Worm (Caenorhabditis elegans): Measurements from ENCODE around the gene D2024.4.

The D2024.4 gene

ce11 chrIV:7263137-7263536 lies 32.1 kb downstream of the D2024.4 start, which contains the start of gene glb-2:
Gene glb-2 (minus strand): TSS chrIV:7263237.
- no peak for TF ChIP-seq snpc-4 (tag; optimal IDR thresholded peaks at IDR 0.05)
- no peak for TF ChIP-seq egl-27 (tag; optimal IDR thresholded peaks at IDR 0.05)
- no peak for TF ChIP-seq nhr-43 (tag; optimal IDR thresholded peaks at IDR 0.05; ENCODE audit: poor library complexity, severe bottlenecking)
- no peak for TF ChIP-seq eor-1 (tag; optimal IDR thresholded peaks at IDR 0.05)
- no peak for TF ChIP-seq sea-2 (GFP tag; optimal IDR thresholded peaks at IDR 0.05)
- TF ChIP-seq nhr-23 (tag; optimal IDR thresholded peaks at IDR 0.05) = no peak
- no peak for TF ChIP-seq jun-1 (tag; optimal IDR thresholded peaks at IDR 0.05)
- TF ChIP-seq nhr-12 (tag; optimal IDR thresholded peaks at IDR 0.05) = no peak
- TF ChIP-seq fkh-2 (tag; optimal IDR thresholded peaks at IDR 0.05) = no peak
- no peak for TF ChIP-seq unc-39 (tag; optimal IDR thresholded peaks at IDR 0.05)
- TF ChIP-seq nfya-1 (tag; optimal IDR thresholded peaks at IDR 0.05; ENCODE audit: insufficient read depth) = no peak
- no peak for TF ChIP-seq ceh-9 (tag; optimal IDR thresholded peaks at IDR 0.05)
- no peak for TF ChIP-seq fos-1 (tag; optimal IDR thresholded peaks at IDR 0.05)
- TF ChIP-seq tbx-2 (tag; optimal IDR thresholded peaks at IDR 0.05) = no peak
- TF ChIP-seq nhr-28 (tag; optimal IDR thresholded peaks at IDR 0.05) = no peak
- no peak for TF ChIP-seq mdl-1 (tag; optimal IDR thresholded peaks at IDR 0.05)
- no peak for TF ChIP-seq ama-1 (optimal IDR thresholded peaks at IDR 0.05)
- no peak for TF ChIP-seq unc-62 (GFP tag; optimal IDR thresholded peaks at IDR 0.05)
- no peak for TF ChIP-seq nhr-11 (tag; optimal IDR thresholded peaks at IDR 0.05)

ce11 chrIV:7274969-7275548 lies 44.0 kb downstream of the D2024.4 start:
- TF ChIP-seq skn-1 (tag; optimal IDR thresholded peaks at IDR 0.05) = no peak
- TF ChIP-seq lin-15B (tag; optimal IDR thresholded peaks at IDR 0.05) = no peak
- no peak for TF ChIP-seq nfya-1 (tag; optimal IDR thresholded peaks at IDR 0.05; ENCODE audit: insufficient read depth)
- no peak for TF ChIP-seq ceh-16 (tag; optimal IDR thresholded peaks at IDR 0.05)
- peak; percentile 25 for TF ChIP-seq elt-2 (tag; optimal IDR thresholded peaks at IDR 0.05)
- TF ChIP-seq pha-4 (tag; optimal IDR thresholded peaks at IDR 0.05) = peak; percentile 21

- no peak for TF ChIP-seq egl-5 (tag; optimal IDR thresholded peaks at IDR 0.05)
- no peak for TF ChIP-seq mml-1 (tag; optimal IDR thresholded peaks at IDR 0.05)
- no peak for TF ChIP-seq lin-15B (tag; optimal IDR thresholded peaks at IDR 0.05)
- TF ChIP-seq nhr-12 (tag; optimal IDR thresholded peaks at IDR 0.05) = no peak
- no peak for TF ChIP-seq pqm-1 (tag; optimal IDR thresholded peaks at IDR 0.05)
- no peak for TF ChIP-seq mdl-1 (tag; optimal IDR thresholded peaks at IDR 0.05)
- TF ChIP-seq nhr-25 (tag; optimal IDR thresholded peaks at IDR 0.05) = no peak
- TF ChIP-seq lsy-12 (tag; optimal IDR thresholded peaks at IDR 0.05) = no peak
- TF ChIP-seq ceh-82 (tag; optimal IDR thresholded peaks at IDR 0.05) = no peak
These were observed 45.6 kb downstream of the D2024.4 start, which contains the start of gene C06E4.2 for ce11 chrIV:7276661-7277060. Gene C06E4.2 (plus strand): TSS chrIV:7276961.
